Fruit fly (Drosophila melanogaster) whole organism, embryonic: ENCODE measurements around the gene Tomosyn.

Experiments used
- CG10274 ChIP-seq: fragments of 200-800 bp; sonication (Bioruptor generic); optimal IDR thresholded peaks from 3 replicates; lab custom pipeline; 2017; ENCODE audit warnings: missing biosample characterization, mild to moderate bottlenecking, missing genetic modification characterization
- CG8924 ChIP-seq: fragments of 200-800 bp; optimal IDR thresholded peaks from 3 replicates; lab custom pipeline; 2019; ENCODE audit warnings: missing biosample characterization, mild to moderate bottlenecking, missing genetic modification characterization, moderate library complexity
- CG9797 ChIP-seq: fragments of 200-800 bp; sonication (Bioruptor generic); optimal IDR thresholded peaks from 3 replicates; lab custom pipeline; 2018; ENCODE audit warnings: missing biosample characterization, mild to moderate bottlenecking, missing genetic modification characterization
- Jarid2 ChIP-seq: fragments of 200-800 bp; sonication (Bioruptor generic); optimal IDR thresholded peaks from 3 replicates; lab custom pipeline; 2017; ENCODE audit warnings: mild to moderate bottlenecking, missing biosample characterization, missing genetic modification reagents, missing genetic modification characterization
- Optix ChIP-seq: fragments of 200-800 bp; sonication (Bioruptor generic); IDR thresholded peaks from 3 replicates; pipeline ENCODE4 v1.3.6; 2022; ENCODE audit warnings: missing biosample characterization, missing genetic modification characterization
- Tbp ChIP-seq: fragments of >200 bp; optimal IDR thresholded peaks from 2 replicates; lab custom pipeline; 2018; ENCODE audit warnings: missing biosample characterization, missing genetic modification characterization
- hth ChIP-seq: fragments of >200 bp; optimal IDR thresholded peaks from 2 replicates; lab custom pipeline; 2017; ENCODE audit warnings: inconsistent platforms
- pfk ChIP-seq: fragments of 200-800 bp; sonication (Bioruptor generic); optimal IDR thresholded peaks from 2 replicates; lab custom pipeline; 2018; ENCODE audit warnings: missing biosample characterization, mild to moderate bottlenecking, missing genetic modification characterization, moderate library complexity
- sd ChIP-seq: fragments of 200-800 bp; sonication (Bioruptor generic); optimal IDR thresholded peaks from 3 replicates; lab custom pipeline; 2018; ENCODE audit warnings: missing biosample characterization, mild to moderate bottlenecking, missing genetic modification characterization, moderate library complexity
- tio ChIP-seq: fragments of 200-800 bp; sonication (Bioruptor generic); optimal IDR thresholded peaks from 2 replicates; lab custom pipeline; 2017; ENCODE audit warnings: missing biosample characterization, missing genetic modification characterization, inconsistent platforms
- wdn ChIP-seq: fragments of 200-800 bp; sonication (Bioruptor generic); IDR thresholded peaks from 2 replicates; pipeline ENCODE4 v1.3.6; 2022; ENCODE audit warnings: missing biosample characterization, missing genetic modification characterization
- wor ChIP-seq: fragments of 200-800 bp; sonication (Bioruptor generic); IDR thresholded peaks from 2 replicates; pipeline ENCODE4 v1.3.6; 2022; ENCODE audit warnings: missing biosample characterization, missing genetic modification characterization

DNA sequence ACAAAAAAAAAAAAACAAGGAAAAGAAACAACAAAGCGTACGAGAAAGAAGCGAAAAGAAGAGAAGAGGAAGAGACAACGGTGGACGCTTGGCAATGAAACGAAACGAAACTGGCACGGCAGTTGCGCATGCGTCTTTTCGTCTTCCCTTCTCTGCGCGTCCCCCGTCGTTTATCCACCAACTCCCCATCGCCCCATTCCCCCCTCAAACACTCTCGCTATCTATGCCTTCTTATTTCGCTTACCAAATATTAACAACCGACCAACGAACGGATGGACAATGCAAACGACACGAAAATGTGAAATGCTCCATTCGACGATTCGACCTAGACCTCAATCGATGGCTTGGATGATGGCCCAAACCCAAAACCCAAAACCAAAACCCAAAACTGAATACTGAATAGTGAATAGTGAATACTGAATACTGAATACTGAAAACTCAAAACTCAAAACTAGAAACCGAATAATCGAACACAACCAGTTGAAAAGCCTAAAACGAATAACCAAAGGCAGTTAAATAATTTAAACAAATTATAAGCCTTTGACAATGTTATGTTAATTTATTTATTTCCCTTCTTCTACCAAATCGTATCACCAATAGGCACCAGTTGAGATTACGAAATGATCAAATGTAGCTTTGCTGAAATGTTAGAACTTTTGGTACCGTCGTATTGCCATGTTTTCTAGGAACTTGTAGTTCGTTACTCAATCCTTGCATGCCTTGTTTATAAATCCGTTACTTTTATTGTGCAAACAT, 39.3 kb downstream of the Tomosyn start:
- no peak for TF ChIP-seq wdn (GFP tag; lab: Robert Waterston, UW)
- TF ChIP-seq pfk, result peak; percentile 87
- TF ChIP-seq Tbp (GFP tag; lab: Kevin White, UChicago), result no peak
- TF ChIP-seq hth (lab: Kevin White, UChicago), result no peak
- TF ChIP-seq Optix, result no peak
- TF ChIP-seq CG9797 (GFP tag; lab: Kevin White, UChicago), result no peak
- no peak for TF ChIP-seq CG8924 (tag; lab: Kevin White, UChicago)
- TF ChIP-seq sd (tag; lab: Kevin White, UChicago), result no peak
- no peak for TF ChIP-seq wor
- TF ChIP-seq tio, result no peak
- TF ChIP-seq Jarid2 (GFP tag; lab: Kevin White, UChicago), result no peak
- TF ChIP-seq CG10274 (GFP tag; lab: Kevin White, UChicago), result no peak
